Fruit fly (Drosophila melanogaster) whole organism, adult: ENCODE results near the gene Cbp80.

ENCODE experiments used
- CG11617 ChIP-seq: fragments of 200-800 bp; sonication (Bioruptor generic); optimal IDR thresholded peaks from 2 replicates; lab custom pipeline; 2017; ENCODE audit warnings: mild to moderate bottlenecking, missing biosample characterization, missing genetic modification reagents, missing genetic modification characterization
- CG14711 ChIP-seq: fragments of 200-800 bp; sonication (Bioruptor generic); optimal IDR thresholded peaks from 2 replicates; lab custom pipeline; 2018; ENCODE audit warnings: missing biosample characterization, mild to moderate bottlenecking, missing genetic modification characterization, moderate library complexity
- CG1620 ChIP-seq: fragments of 200-800 bp; sonication (Bioruptor generic); optimal IDR thresholded peaks from 2 replicates; lab custom pipeline; 2016; ENCODE audit warnings: missing biosample characterization, missing genetic modification characterization
- CG7101 ChIP-seq: fragments of 200-800 bp; sonication (Bioruptor generic); optimal IDR thresholded peaks from 2 replicates; lab custom pipeline; 2018; ENCODE audit warnings: missing biosample characterization, mild to moderate bottlenecking, missing genetic modification characterization, moderate library complexity
- Crg-1 ChIP-seq: fragments of 200-800 bp; sonication (Bioruptor generic); optimal IDR thresholded peaks from 2 replicates; lab custom pipeline; 2016; ENCODE audit warnings: missing biosample characterization, missing genetic modification characterization
- Mnt ChIP-seq: fragments of 200-800 bp; sonication (Bioruptor generic); optimal IDR thresholded peaks from 2 replicates; lab custom pipeline; 2016; ENCODE audit warnings: missing biosample characterization, mild to moderate bottlenecking, missing genetic modification characterization
- bab1 ChIP-seq: fragments of 200-800 bp; sonication (Bioruptor generic); optimal IDR thresholded peaks from 3 replicates; lab custom pipeline; 2019; ENCODE audit warnings: missing biosample characterization, mild to moderate bottlenecking, missing genetic modification characterization, moderate library complexity
- cic ChIP-seq: fragments of 200-800 bp; sonication (Bioruptor generic); optimal IDR thresholded peaks from 2 replicates; lab custom pipeline; 2017; ENCODE audit warnings: missing biosample characterization, mild to moderate bottlenecking, missing genetic modification characterization, moderate library complexity
- cnc ChIP-seq, 2 experiments: fragments of >200 bp; optimal IDR thresholded peaks; 2 replicates each; lab custom pipeline; 2017
- kay ChIP-seq: fragments of 200-800 bp; sonication (Bioruptor generic); peaks from one replicate; lab custom pipeline; 2016; ENCODE audit warnings: missing biosample characterization, missing genetic modification characterization, borderline replicate concordance
- ovo ChIP-seq: fragments of 200-800 bp; sonication (Bioruptor generic); optimal IDR thresholded peaks from 2 replicates; lab custom pipeline; 2016; ENCODE audit warnings: missing biosample characterization, missing genetic modification characterization
- pad ChIP-seq: fragments of 200-800 bp; sonication (Bioruptor generic); optimal IDR thresholded peaks from 3 replicates; lab custom pipeline; 2017; ENCODE audit warnings: missing biosample characterization, missing genetic modification characterization, mild to moderate bottlenecking, moderate library complexity, missing genetic modification reagents
- tj ChIP-seq: fragments of 200-800 bp; sonication (Bioruptor generic); optimal IDR thresholded peaks from 3 replicates; lab custom pipeline; 2017; ENCODE audit warnings: missing biosample characterization, mild to moderate bottlenecking, missing genetic modification characterization, moderate library complexity

DNA sequence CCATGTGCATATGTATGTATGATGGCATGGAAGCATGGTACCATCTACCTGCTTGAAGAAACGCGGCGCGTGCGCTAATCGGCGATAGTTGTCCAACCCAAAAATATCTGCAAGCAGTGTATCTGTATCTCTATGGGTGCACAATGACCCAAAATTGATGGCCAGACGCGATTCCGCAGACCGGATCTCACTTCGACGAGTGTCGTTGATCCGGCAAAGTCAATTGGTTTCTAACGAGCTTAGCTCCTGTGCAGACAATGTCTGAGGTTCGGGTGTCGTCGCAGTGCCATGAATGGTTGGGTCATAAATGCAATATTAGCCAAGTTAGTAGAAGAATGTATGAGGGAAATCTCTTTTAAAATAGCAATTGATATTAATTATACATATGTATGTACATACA, 36.2 kb upstream of the Cbp80 start:
- TF ChIP-seq Mnt (GFP tag; lab: Kevin White, UChicago) (no peak), cic (GFP tag; lab: Kevin White, UChicago) (no peak), CG7101 (no peak), cnc (optimal IDR thresholded peaks at IDR 0.05; lab: Kevin White, UChicago) (no peak), CG11617 (GFP tag; lab: Kevin White, UChicago) (no peak), ovo (no peak), bab1 (GFP tag; lab: Kevin White, UChicago) (no peak), tj (GFP tag; lab: Kevin White, UChicago) (no peak), pad (GFP tag; lab: Kevin White, UChicago) (no peak), Crg-1 (GFP tag; lab: Kevin White, UChicago) (no peak), kay (GFP tag; lab: Kevin White, UChicago) (no peak), CG14711 (tag; lab: Kevin White, UChicago) (no peak), CG1620 (GFP tag; lab: Kevin White, UChicago) (no peak)
